Worm (Caenorhabditis elegans) whole organism, L2 larva: ENCODE measurements around the gene H38K22.9.

Source experiments
- C34F6.9 ChIP-seq: fragments of 150-350 bp; optimal IDR thresholded peaks from 2 replicates; lab custom pipeline; 2014; ENCODE audit warnings: missing biosample characterization, missing genetic modification characterization
- F13H6.1 ChIP-seq: sonication (generic microtip); optimal IDR thresholded peaks from 2 replicates; lab custom pipeline; 2016; ENCODE audit warnings: missing genetic modification characterization, missing compliant biosample characterization
- R02D3.7 ChIP-seq: fragments of 150-350 bp; optimal IDR thresholded peaks from 2 replicates; lab custom pipeline; 2014; ENCODE audit warnings: missing biosample characterization, missing genetic modification characterization
- alr-1 ChIP-seq: fragments of 150-350 bp; optimal IDR thresholded peaks from 2 replicates; lab custom pipeline; 2014; ENCODE audit warnings: missing biosample characterization, missing genetic modification characterization
- aly-2 ChIP-seq: fragments of 150-350 bp; optimal IDR thresholded peaks from 2 replicates; lab custom pipeline; 2014; ENCODE audit warnings: missing biosample characterization, missing genetic modification characterization
- blmp-1 ChIP-seq: sonication (generic microtip); optimal IDR thresholded peaks from 2 replicates; lab custom pipeline; 2017; ENCODE audit warnings: missing genetic modification characterization, mild to moderate bottlenecking, missing compliant biosample characterization, antibody characterized with exemption, moderate library complexity; ENCODE audit not compliant: insufficient read depth
- ceh-82 ChIP-seq: fragments of 150-350 bp; optimal IDR thresholded peaks from 2 replicates; lab custom pipeline; 2014; ENCODE audit warnings: missing biosample characterization, missing genetic modification characterization
- crh-2 ChIP-seq: sonication (generic microtip); optimal IDR thresholded peaks from 2 replicates; lab custom pipeline; 2017; ENCODE audit warnings: missing biosample characterization, missing genetic modification characterization
- dmd-4 ChIP-seq: sonication (generic microtip); optimal IDR thresholded peaks from 2 replicates; lab custom pipeline; 2017; ENCODE audit warnings: missing biosample characterization, missing genetic modification characterization
- egl-27 ChIP-seq: sonication (generic microtip); optimal IDR thresholded peaks from 3 replicates; lab custom pipeline; 2017; ENCODE audit warnings: missing biosample characterization, missing genetic modification reagents, missing genetic modification characterization
- gmeb-1 ChIP-seq: fragments of 150-350 bp; optimal IDR thresholded peaks from 2 replicates; lab custom pipeline; 2014; ENCODE audit warnings: missing biosample characterization, missing genetic modification characterization
- lin-13 ChIP-seq: fragments of 150-350 bp; optimal IDR thresholded peaks from 2 replicates; lab custom pipeline; 2014; ENCODE audit warnings: missing biosample characterization, missing genetic modification reagents, missing genetic modification characterization
- lin-39 ChIP-seq: fragments of 150-350 bp; optimal IDR thresholded peaks from 2 replicates; lab custom pipeline; 2014; ENCODE audit warnings: missing biosample characterization, missing genetic modification reagents, missing genetic modification characterization
- lsy-2 ChIP-seq, 2 experiments: fragments of 150-350 bp in 1 of 2; sonication (generic microtip) in 1 of 2; optimal IDR thresholded peaks; 2 replicates each; lab custom pipeline; 2014 to 2017; ENCODE audit warnings: missing biosample characterization in 2 of 2, missing genetic modification characterization in 2 of 2
- mab-5 ChIP-seq: fragments of 150-350 bp; optimal IDR thresholded peaks from 2 replicates; lab custom pipeline; 2014; ENCODE audit warnings: missing biosample characterization, missing genetic modification characterization
- mdl-1 ChIP-seq, 2 experiments: fragments of 150-350 bp in 1 of 2; sonication (generic microtip) in 1 of 2; optimal IDR thresholded peaks; 2 replicates each; lab custom pipeline; 2017; ENCODE audit warnings: missing biosample characterization in 2 of 2, missing genetic modification characterization in 2 of 2
- nhr-10 ChIP-seq: sonication (generic microtip); optimal IDR thresholded peaks from 2 replicates; lab custom pipeline; 2017; ENCODE audit warnings: missing biosample characterization, missing genetic modification characterization
- nhr-12 ChIP-seq: fragments of 150-350 bp; optimal IDR thresholded peaks from 2 replicates; lab custom pipeline; 2014; ENCODE audit warnings: missing biosample characterization, missing genetic modification characterization
- nhr-129 ChIP-seq: fragments of 150-350 bp; optimal IDR thresholded peaks from 2 replicates; lab custom pipeline; 2014; ENCODE audit warnings: missing biosample characterization, missing genetic modification characterization
- nhr-23 ChIP-seq: fragments of 150-350 bp; optimal IDR thresholded peaks from 2 replicates; lab custom pipeline; 2014; ENCODE audit warnings: missing biosample characterization, missing genetic modification reagents, missing genetic modification characterization
- nhr-237 ChIP-seq: fragments of 150-350 bp; optimal IDR thresholded peaks from 2 replicates; lab custom pipeline; 2014; ENCODE audit warnings: missing biosample characterization, missing genetic modification characterization
- peb-1 ChIP-seq: fragments of 150-350 bp; optimal IDR thresholded peaks from 2 replicates; lab custom pipeline; 2014; ENCODE audit warnings: missing biosample characterization, missing genetic modification characterization
- sem-4 ChIP-seq: fragments of 150-350 bp; optimal IDR thresholded peaks from 2 replicates; lab custom pipeline; 2014; ENCODE audit warnings: missing biosample characterization, missing genetic modification reagents, missing genetic modification characterization
- sma-9 ChIP-seq, 2 experiments: fragments of 150-350 bp in 1 of 2; sonication (generic microtip) in 1 of 2; optimal IDR thresholded peaks; 2 replicates each; lab custom pipeline; 2014 to 2016; ENCODE audit warnings: missing genetic modification characterization in 2 of 2, mild to moderate bottlenecking in 1 of 2, missing biosample characterization in 1 of 2, missing compliant biosample characterization in 1 of 2, missing genetic modification reagents in 1 of 2, moderate library complexity in 1 of 2
- snpc-4 ChIP-seq: fragments of 150-350 bp; optimal IDR thresholded peaks from 2 replicates; lab custom pipeline; 2014; ENCODE audit warnings: missing biosample characterization, missing genetic modification characterization
- unc-39 ChIP-seq: fragments of 150-350 bp; optimal IDR thresholded peaks from 2 replicates; lab custom pipeline; 2014; ENCODE audit warnings: missing biosample characterization, missing genetic modification characterization
- unc-55 ChIP-seq: fragments of 150-350 bp; sonication (generic microtip); optimal IDR thresholded peaks from 3 replicates; lab custom pipeline; 2014; ENCODE audit warnings: missing biosample characterization, missing genetic modification reagents, missing genetic modification characterization
- unc-62 ChIP-seq: fragments of 150-350 bp; optimal IDR thresholded peaks from 2 replicates; lab custom pipeline; 2014; ENCODE audit warnings: missing biosample characterization, missing genetic modification reagents, missing genetic modification characterization
- zag-1 ChIP-seq: fragments of 150-350 bp; optimal IDR thresholded peaks from 2 replicates; lab custom pipeline; 2014; ENCODE audit warnings: missing biosample characterization, missing genetic modification characterization
- ztf-1 ChIP-seq: fragments of 200-800 bp; sonication (Bioruptor generic); conservative IDR thresholded peaks from 2 replicates; pipeline ENCODE4 v1.3.6; 2022; ENCODE audit warnings: missing genetic modification characterization, missing compliant biosample characterization
- ztf-11 ChIP-seq: sonication (generic microtip); optimal IDR thresholded peaks from 2 replicates; lab custom pipeline; 2017; ENCODE audit warnings: missing biosample characterization, missing genetic modification characterization
- ztf-4 ChIP-seq: fragments of 150-350 bp; optimal IDR thresholded peaks from 2 replicates; lab custom pipeline; 2014; ENCODE audit warnings: missing biosample characterization, missing genetic modification characterization

Gene H38K22.9

DNA sequence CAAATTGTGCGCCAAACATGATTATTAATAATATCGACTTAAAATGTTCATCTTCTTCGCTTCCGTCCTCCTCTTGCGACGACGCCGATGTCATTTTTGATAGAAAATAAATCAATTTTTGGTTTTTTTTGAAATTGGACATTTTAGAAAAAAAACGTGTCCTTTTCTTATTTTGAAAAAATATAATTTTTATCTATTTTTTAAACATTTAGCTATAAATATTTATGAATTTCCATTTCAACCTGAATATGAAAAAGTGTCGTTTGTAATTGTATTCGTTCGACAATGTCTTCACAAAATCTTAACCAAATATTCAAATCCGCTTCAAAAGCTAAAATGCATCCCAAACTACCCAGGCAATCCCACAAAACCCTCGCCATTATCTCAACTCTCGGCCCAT is 36.6 kb upstream of the H38K22.9 start, which contains the start of gene R10E4.3:
Gene R10E4.3 (minus strand): TSS at position 101 of the 400 bp plus-strand sequence.
- TF ChIP-seq unc-39 (tag; lab: Kevin White, UChicago) = no peak
- no peak for TF ChIP-seq ztf-4 (tag; lab: Kevin White, UChicago)
- no peak for TF ChIP-seq dmd-4 (tag; lab: Kevin White, UChicago)
- no peak for TF ChIP-seq R02D3.7 (tag; lab: Kevin White, UChicago)
- no peak for TF ChIP-seq nhr-10 (tag; lab: Kevin White, UChicago)
- no peak for TF ChIP-seq alr-1 (tag; lab: Kevin White, UChicago)
- TF ChIP-seq C34F6.9 (tag; lab: Kevin White, UChicago) = no peak
- TF ChIP-seq lin-13 = no peak
- TF ChIP-seq nhr-12 (tag; lab: Kevin White, UChicago) = no peak
- no peak for TF ChIP-seq mab-5 (tag; lab: Kevin White, UChicago)
- TF ChIP-seq mdl-1 (tag; optimal IDR thresholded peaks at IDR 0.05; lab: Kevin White, UChicago) = no peak
- TF ChIP-seq sem-4 (tag; lab: Kevin White, UChicago) = no peak
- TF ChIP-seq aly-2 = no peak
- TF ChIP-seq peb-1 (tag; lab: Kevin White, UChicago) = no peak

DNA sequence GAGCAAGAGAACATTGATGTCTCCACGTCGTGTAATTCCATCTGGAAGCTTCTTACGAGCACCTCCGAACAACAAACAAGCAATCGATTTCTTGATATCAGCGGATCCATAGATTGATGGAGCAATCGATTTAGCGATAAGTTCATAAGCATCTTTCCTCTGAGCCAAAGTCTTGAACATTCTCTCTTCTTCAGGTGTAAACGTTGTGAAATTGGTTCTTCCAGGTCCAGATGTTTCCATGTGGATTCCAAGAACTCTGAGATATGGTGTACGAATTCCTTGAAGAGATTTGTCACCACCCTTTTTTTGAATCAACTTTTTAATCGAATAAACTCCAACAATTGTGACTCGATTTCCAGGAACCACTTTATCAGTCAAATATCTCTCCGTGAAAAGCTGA is 34.0 kb upstream of the H38K22.9 start:
- TF ChIP-seq unc-62 (GFP tag; lab: Kevin White, UChicago) (no peak), F13H6.1 (tag; lab: Kevin White, UChicago) (no peak), unc-55 (GFP tag; lab: Kevin White, UChicago) (no peak), gmeb-1 (tag; lab: Kevin White, UChicago) (no peak), R02D3.7 (tag; lab: Kevin White, UChicago) (no peak), ztf-4 (tag; lab: Kevin White, UChicago) (no peak)

DNA sequence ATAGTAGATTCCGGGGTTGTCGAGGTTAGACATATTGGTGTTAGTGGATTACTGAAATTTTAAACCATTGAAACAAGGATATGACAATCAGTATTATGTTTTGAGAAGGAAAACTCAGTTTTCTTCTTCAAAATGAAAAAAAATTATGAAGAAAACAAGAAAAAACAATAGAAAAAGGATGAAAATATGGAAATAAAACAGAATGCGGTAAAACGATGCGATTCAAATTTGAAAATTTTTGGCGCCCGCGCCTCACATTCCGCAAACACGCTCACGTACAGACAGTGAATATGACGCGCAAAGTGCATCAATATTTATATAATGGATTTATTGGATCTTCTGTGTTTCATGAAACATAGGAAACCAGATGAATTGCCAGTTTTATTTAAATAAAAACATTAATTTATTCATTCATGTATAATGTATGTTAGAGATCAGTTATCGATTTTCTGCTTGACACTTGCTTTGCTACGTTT is 32.7 kb upstream of the H38K22.9 start, which contains the start of gene mcm-5:
Gene mcm-5 (minus strand): TSS at position 51 of the 476 bp plus-strand sequence.
- TF ChIP-seq zag-1 (no peak), ceh-82 (tag; lab: Kevin White, UChicago) (no peak), gmeb-1 (tag; lab: Kevin White, UChicago) (peak; percentile 70), crh-2 (tag; lab: Kevin White, UChicago) (peak; percentile 8), C34F6.9 (tag; lab: Kevin White, UChicago) (peak; percentile 66), lsy-2 (tag; optimal IDR thresholded peaks at IDR 0.05; lab: Kevin White, UChicago) (peak in 1 of 2 experiments; percentile 48), unc-55 (GFP tag; lab: Kevin White, UChicago) (peak; percentile 70), mab-5 (tag; lab: Kevin White, UChicago) (no peak), nhr-129 (tag; lab: Kevin White, UChicago) (no peak)

DNA sequence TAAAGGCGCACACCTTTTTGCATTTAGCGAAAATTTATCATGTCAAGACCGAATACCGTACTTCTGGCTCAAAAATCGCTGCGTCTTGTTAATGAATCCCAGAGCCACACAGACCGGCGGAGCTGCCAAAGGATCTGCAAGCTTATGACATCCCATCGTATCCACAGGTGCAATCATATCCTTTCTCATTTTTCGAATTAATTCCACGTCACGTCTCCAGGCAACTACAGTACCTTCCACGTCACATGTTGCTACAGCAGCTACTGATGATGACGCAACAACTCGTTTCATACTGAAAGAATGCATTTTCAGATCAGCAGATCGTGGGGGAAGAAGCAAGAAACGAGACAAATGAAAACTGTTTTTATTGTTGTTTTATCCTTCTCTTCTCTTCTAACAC is 30.9 kb upstream of the H38K22.9 start, which contains the start of gene R10E4.6:
Gene R10E4.6 (plus strand): TSS at position 301 of the 400 bp plus-strand sequence.
- TF ChIP-seq ceh-82 (tag; lab: Kevin White, UChicago) (no peak), lsy-2 (tag; optimal IDR thresholded peaks at IDR 0.05; lab: Kevin White, UChicago) (no peak), ztf-11 (tag; lab: Kevin White, UChicago) (no peak), ztf-1 (GFP tag; lab: Robert Waterston, UW) (no peak), blmp-1 (tag; lab: Kevin White, UChicago) (no peak), snpc-4 (tag; lab: Kevin White, UChicago) (no peak), alr-1 (tag; lab: Kevin White, UChicago) (no peak), nhr-23 (tag; lab: Kevin White, UChicago) (no peak), sma-9 (GFP tag; optimal IDR thresholded peaks at IDR 0.05; lab: Kevin White, UChicago) (no peak), sma-9 (tag; optimal IDR thresholded peaks at IDR 0.05; lab: Kevin White, UChicago) (no peak), dmd-4 (tag; lab: Kevin White, UChicago) (no peak), egl-27 (no peak), crh-2 (tag; lab: Kevin White, UChicago) (no peak), unc-55 (GFP tag; lab: Kevin White, UChicago) (no peak), lin-39 (tag; lab: Kevin White, UChicago) (no peak), sem-4 (tag; lab: Kevin White, UChicago) (no peak), nhr-129 (tag; lab: Kevin White, UChicago) (no peak), nhr-237 (no peak), gmeb-1 (tag; lab: Kevin White, UChicago) (no peak), aly-2 (no peak)
